Worm (Caenorhabditis elegans) whole organism, L1 larva: Measurements from ENCODE around the gene F21C10.5.
A peak's percentile ranks its signal among the peaks of the same experiment; 100 is the strongest.

Source experiments
- blmp-1 ChIP-seq: fragments of 150-350 bp; optimal IDR thresholded peaks from 2 replicates; lab custom pipeline; 2014; ENCODE audit warnings: missing biosample characterization, missing genetic modification characterization
- egl-27 ChIP-seq, 2 experiments: fragments of 150-350 bp in 1 of 2; sonication (generic microtip); optimal IDR thresholded peaks; 3 replicates each; lab custom pipeline; 2017 to 2018; ENCODE audit warnings: missing biosample characterization in 2 of 2, missing genetic modification characterization in 2 of 2, missing genetic modification reagents in 2 of 2
- fos-1 ChIP-seq: fragments of 150-350 bp; optimal IDR thresholded peaks from 2 replicates; lab custom pipeline; 2014; ENCODE audit warnings: missing biosample characterization, missing genetic modification characterization
- irx-1 ChIP-seq: sonication (generic microtip); optimal IDR thresholded peaks from 2 replicates; lab custom pipeline; 2016; ENCODE audit warnings: missing genetic modification characterization, missing compliant biosample characterization
- nhr-11 ChIP-seq: fragments of 150-350 bp; optimal IDR thresholded peaks from 2 replicates; lab custom pipeline; 2014; ENCODE audit warnings: missing biosample characterization, missing genetic modification characterization
- nhr-237 ChIP-seq: fragments of 150-350 bp; optimal IDR thresholded peaks from 2 replicates; lab custom pipeline; 2014; ENCODE audit warnings: missing biosample characterization, missing genetic modification characterization
- nhr-28 ChIP-seq: fragments of 150-350 bp; optimal IDR thresholded peaks from 2 replicates; lab custom pipeline; 2014; ENCODE audit warnings: missing biosample characterization, missing genetic modification characterization
- pag-3 ChIP-seq: sonication (generic microtip); optimal IDR thresholded peaks from 2 replicates; lab custom pipeline; 2017; ENCODE audit warnings: missing genetic modification characterization, mild to moderate bottlenecking, missing compliant biosample characterization, antibody characterized with exemption, borderline replicate concordance; ENCODE audit not compliant: insufficient read depth
- pqm-1 ChIP-seq: sonication (generic microtip); optimal IDR thresholded peaks from 3 replicates; lab custom pipeline; 2017; ENCODE audit warnings: missing biosample characterization, missing genetic modification characterization
- skn-1 ChIP-seq: fragments of 150-350 bp; optimal IDR thresholded peaks from 2 replicates; lab custom pipeline; 2014; ENCODE audit warnings: missing biosample characterization, missing genetic modification characterization
- unc-130 ChIP-seq: fragments of 150-350 bp; optimal IDR thresholded peaks from 2 replicates; lab custom pipeline; 2017; ENCODE audit warnings: missing biosample characterization, missing genetic modification characterization, inconsistent platforms
- unc-62 ChIP-seq: fragments of 150-350 bp; optimal IDR thresholded peaks from 2 replicates; lab custom pipeline; 2014; ENCODE audit warnings: missing biosample characterization, missing genetic modification reagents, missing genetic modification characterization

DNA sequence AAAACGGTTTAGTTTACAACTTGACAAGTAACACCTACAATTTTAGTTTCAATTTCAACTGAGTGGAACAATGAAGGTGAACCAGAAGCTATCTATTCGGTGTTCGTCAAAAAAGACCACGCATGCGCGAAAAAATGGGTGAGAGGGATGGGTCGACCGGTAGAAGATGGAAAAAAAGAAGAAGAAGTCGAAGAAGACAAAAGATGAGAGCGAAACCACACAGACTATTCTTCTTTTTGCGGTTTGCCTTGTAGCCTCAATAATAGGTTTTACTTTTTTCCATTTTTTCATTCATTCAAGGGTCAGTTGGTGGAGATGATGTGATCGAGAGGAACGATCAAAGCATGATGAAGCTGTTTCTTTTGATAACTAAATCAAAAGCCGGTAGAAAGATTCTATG is 43.1 kb upstream of the F21C10.5 start:
- TF ChIP-seq nhr-237 (no peak), skn-1 (no peak), unc-130 (tag; lab: Kevin White, UChicago) (no peak), pqm-1 (tag; lab: Kevin White, UChicago) (no peak), irx-1 (no peak), fos-1 (tag; lab: Kevin White, UChicago) (no peak), egl-27 (tag; optimal IDR thresholded peaks at IDR 0.05; lab: Kevin White, UChicago) (no peak), blmp-1 (tag; lab: Kevin White, UChicago) (peak; percentile 62), nhr-28 (no peak), nhr-11 (tag; lab: Kevin White, UChicago) (no peak), pag-3 (tag; lab: Kevin White, UChicago) (no peak), unc-62 (GFP tag; lab: Kevin White, UChicago) (no peak)
